Fruit fly (Drosophila melanogaster) whole organism, pupa: Measurements from ENCODE around the gene Stat92E.
A peak's percentile ranks its signal among the peaks of the same experiment; 100 is the strongest.

Experiments used
- CG12605 ChIP-seq: fragments of 200-800 bp; sonication (Bioruptor generic); IDR thresholded peaks from 2 replicates; pipeline ENCODE4 v1.3.6; 2022; ENCODE audit warnings: missing biosample characterization, missing genetic modification characterization
- CG13204 ChIP-seq: fragments of 200-800 bp; sonication (Bioruptor generic); optimal IDR thresholded peaks from 2 replicates; lab custom pipeline; 2018; ENCODE audit warnings: missing biosample characterization, mild to moderate bottlenecking, missing genetic modification characterization, moderate library complexity
- CG14655 ChIP-seq: fragments of 200-800 bp; sonication (Bioruptor generic); optimal IDR thresholded peaks from 3 replicates; lab custom pipeline; 2017; ENCODE audit warnings: mild to moderate bottlenecking, missing biosample characterization, missing genetic modification reagents, missing genetic modification characterization
- CG15710 ChIP-seq: fragments of 200-800 bp; sonication (Bioruptor generic); optimal IDR thresholded peaks from 2 replicates; lab custom pipeline; 2018; ENCODE audit warnings: missing biosample characterization, mild to moderate bottlenecking, missing genetic modification characterization, moderate library complexity
- CG17806 ChIP-seq: fragments of 200-800 bp; sonication (Bioruptor generic); optimal IDR thresholded peaks from 2 replicates; lab custom pipeline; 2018; ENCODE audit warnings: missing biosample characterization, mild to moderate bottlenecking, missing genetic modification characterization, moderate library complexity
- CG32121 ChIP-seq: fragments of 200-800 bp; sonication (Bioruptor generic); IDR thresholded peaks from 2 replicates; pipeline ENCODE4 v1.3.6; 2022; ENCODE audit warnings: missing biosample characterization, missing genetic modification characterization
- CG4496 ChIP-seq: fragments of 200-800 bp; sonication (Bioruptor generic); IDR thresholded peaks from 3 replicates; pipeline ENCODE4 v1.3.6; 2022; ENCODE audit warnings: missing biosample characterization, missing genetic modification characterization
- EcR ChIP-seq: fragments of 200-800 bp; sonication (Bioruptor generic); optimal IDR thresholded peaks from 3 replicates; lab custom pipeline; 2019; ENCODE audit warnings: missing biosample characterization, missing genetic modification characterization, mild to moderate bottlenecking, moderate library complexity, missing genetic modification reagents
- fd96Ca ChIP-seq: fragments of 200-800 bp; sonication (Bioruptor generic); IDR thresholded peaks from 3 replicates; pipeline ENCODE4 v1.3.6; 2022; ENCODE audit warnings: missing biosample characterization, missing genetic modification characterization
- gl ChIP-seq: fragments of 200-800 bp; sonication (Bioruptor generic); optimal IDR thresholded peaks from 2 replicates; lab custom pipeline; 2018; ENCODE audit warnings: missing biosample characterization, mild to moderate bottlenecking, missing genetic modification characterization

- TF ChIP-seq CG14655 (no peak), EcR (GFP tag; lab: Kevin White, UChicago) (peak; percentile 2), CG17806 (tag; lab: Kevin White, UChicago) (no peak), fd96Ca (GFP tag; lab: Robert Waterston, UW) (no peak), CG15710 (tag; lab: Kevin White, UChicago) (no peak), gl (tag; lab: Kevin White, UChicago) (no peak), CG12605 (GFP tag; lab: Robert Waterston, UW) (no peak), CG32121 (GFP tag; lab: Robert Waterston, UW) (no peak), CG4496 (GFP tag; lab: Robert Waterston, UW) (peak; percentile 20; the same call in 1 of the 3 replicates), CG13204 (GFP tag; lab: Kevin White, UChicago) (no peak)
These were observed 40.7 kb upstream of the Stat92E start, which contains the start of the genes Pus1 and bon for dm6 chr3R:20592517-20593462.
